Worm (Caenorhabditis elegans) whole organism, L2 larva: Measurements from ENCODE around the gene F11A5.5.

Experiments used
- R02D3.7 ChIP-seq: fragments of 150-350 bp; optimal IDR thresholded peaks from 2 replicates; lab custom pipeline; 2014; ENCODE audit warnings: missing biosample characterization, missing genetic modification characterization
- Y55F3AM.14 ChIP-seq: fragments of 200-800 bp; sonication (Bioruptor generic); optimal IDR thresholded peaks from 2 replicates; lab custom pipeline; 2018; ENCODE audit warnings: mild to moderate bottlenecking, missing genetic modification characterization, missing compliant biosample characterization
- alr-1 ChIP-seq: fragments of 150-350 bp; optimal IDR thresholded peaks from 2 replicates; lab custom pipeline; 2014; ENCODE audit warnings: missing biosample characterization, missing genetic modification characterization
- aly-2 ChIP-seq: fragments of 150-350 bp; optimal IDR thresholded peaks from 2 replicates; lab custom pipeline; 2014; ENCODE audit warnings: missing biosample characterization, missing genetic modification characterization
- ama-1 ChIP-seq: fragments of 150-350 bp; optimal IDR thresholded peaks from 2 replicates; lab custom pipeline; 2018; ENCODE audit warnings: inconsistent platforms
- blmp-1 ChIP-seq: sonication (generic microtip); optimal IDR thresholded peaks from 2 replicates; lab custom pipeline; 2017; ENCODE audit warnings: missing genetic modification characterization, mild to moderate bottlenecking, missing compliant biosample characterization, antibody characterized with exemption, moderate library complexity; ENCODE audit not compliant: insufficient read depth
- ceh-82 ChIP-seq: fragments of 150-350 bp; optimal IDR thresholded peaks from 2 replicates; lab custom pipeline; 2014; ENCODE audit warnings: missing biosample characterization, missing genetic modification characterization
- crh-2 ChIP-seq: sonication (generic microtip); optimal IDR thresholded peaks from 2 replicates; lab custom pipeline; 2017; ENCODE audit warnings: missing biosample characterization, missing genetic modification characterization
- egl-27 ChIP-seq: sonication (generic microtip); optimal IDR thresholded peaks from 3 replicates; lab custom pipeline; 2017; ENCODE audit warnings: missing biosample characterization, missing genetic modification reagents, missing genetic modification characterization
- elt-3 ChIP-seq: sonication (generic microtip); optimal IDR thresholded peaks from 2 replicates; lab custom pipeline; 2017; ENCODE audit warnings: missing biosample characterization, missing genetic modification characterization
- gmeb-1 ChIP-seq: fragments of 150-350 bp; optimal IDR thresholded peaks from 2 replicates; lab custom pipeline; 2014; ENCODE audit warnings: missing biosample characterization, missing genetic modification characterization
- lin-13 ChIP-seq: fragments of 150-350 bp; optimal IDR thresholded peaks from 2 replicates; lab custom pipeline; 2014; ENCODE audit warnings: missing biosample characterization, missing genetic modification reagents, missing genetic modification characterization
- mab-5 ChIP-seq: fragments of 150-350 bp; optimal IDR thresholded peaks from 2 replicates; lab custom pipeline; 2014; ENCODE audit warnings: missing biosample characterization, missing genetic modification characterization
- mbf-1 ChIP-seq: sonication (generic microtip); optimal IDR thresholded peaks from 2 replicates; lab custom pipeline; 2017; ENCODE audit warnings: missing biosample characterization, missing genetic modification characterization
- mdl-1 ChIP-seq, 2 experiments: fragments of 150-350 bp in 1 of 2; sonication (generic microtip) in 1 of 2; optimal IDR thresholded peaks; 2 replicates each; lab custom pipeline; 2017; ENCODE audit warnings: missing biosample characterization in 2 of 2, missing genetic modification characterization in 2 of 2
- nhr-10 ChIP-seq: sonication (generic microtip); optimal IDR thresholded peaks from 2 replicates; lab custom pipeline; 2017; ENCODE audit warnings: missing biosample characterization, missing genetic modification characterization
- nhr-11 ChIP-seq: fragments of 150-350 bp; optimal IDR thresholded peaks from 2 replicates; lab custom pipeline; 2014; ENCODE audit warnings: missing biosample characterization, missing genetic modification characterization
- nhr-12 ChIP-seq: fragments of 150-350 bp; optimal IDR thresholded peaks from 2 replicates; lab custom pipeline; 2014; ENCODE audit warnings: missing biosample characterization, missing genetic modification characterization
- nhr-21 ChIP-seq: fragments of 150-350 bp; optimal IDR thresholded peaks from 2 replicates; lab custom pipeline; 2014; ENCODE audit warnings: missing biosample characterization, missing genetic modification characterization
- nhr-237 ChIP-seq: fragments of 150-350 bp; optimal IDR thresholded peaks from 2 replicates; lab custom pipeline; 2014; ENCODE audit warnings: missing biosample characterization, missing genetic modification characterization
- nhr-25 ChIP-seq: fragments of 150-350 bp; sonication (generic microtip); optimal IDR thresholded peaks from 3 replicates; lab custom pipeline; 2014; ENCODE audit warnings: missing biosample characterization, missing genetic modification characterization
- nhr-6 ChIP-seq: fragments of 150-350 bp; optimal IDR thresholded peaks from 2 replicates; lab custom pipeline; 2014; ENCODE audit warnings: missing biosample characterization, missing genetic modification characterization
- peb-1 ChIP-seq: fragments of 150-350 bp; optimal IDR thresholded peaks from 2 replicates; lab custom pipeline; 2014; ENCODE audit warnings: missing biosample characterization, missing genetic modification characterization
- sma-3 ChIP-seq: sonication (generic microtip); optimal IDR thresholded peaks from 2 replicates; lab custom pipeline; 2016; ENCODE audit warnings: missing genetic modification reagents, missing genetic modification characterization, missing compliant biosample characterization
- sma-9 ChIP-seq, 2 experiments: fragments of 150-350 bp in 1 of 2; sonication (generic microtip) in 1 of 2; optimal IDR thresholded peaks; 2 replicates each; lab custom pipeline; 2014 to 2016; ENCODE audit warnings: missing genetic modification characterization in 2 of 2, mild to moderate bottlenecking in 1 of 2, missing biosample characterization in 1 of 2, missing compliant biosample characterization in 1 of 2, missing genetic modification reagents in 1 of 2, moderate library complexity in 1 of 2
- unc-39 ChIP-seq: fragments of 150-350 bp; optimal IDR thresholded peaks from 2 replicates; lab custom pipeline; 2014; ENCODE audit warnings: missing biosample characterization, missing genetic modification characterization
- unc-55 ChIP-seq: fragments of 150-350 bp; sonication (generic microtip); optimal IDR thresholded peaks from 3 replicates; lab custom pipeline; 2014; ENCODE audit warnings: missing biosample characterization, missing genetic modification reagents, missing genetic modification characterization
- ztf-1 ChIP-seq: fragments of 200-800 bp; sonication (Bioruptor generic); conservative IDR thresholded peaks from 2 replicates; pipeline ENCODE4 v1.3.6; 2022; ENCODE audit warnings: missing genetic modification characterization, missing compliant biosample characterization
- ztf-11 ChIP-seq: sonication (generic microtip); optimal IDR thresholded peaks from 2 replicates; lab custom pipeline; 2017; ENCODE audit warnings: missing biosample characterization, missing genetic modification characterization
- ztf-4 ChIP-seq: fragments of 150-350 bp; optimal IDR thresholded peaks from 2 replicates; lab custom pipeline; 2014; ENCODE audit warnings: missing biosample characterization, missing genetic modification characterization

The F11A5.5 gene

DNA sequence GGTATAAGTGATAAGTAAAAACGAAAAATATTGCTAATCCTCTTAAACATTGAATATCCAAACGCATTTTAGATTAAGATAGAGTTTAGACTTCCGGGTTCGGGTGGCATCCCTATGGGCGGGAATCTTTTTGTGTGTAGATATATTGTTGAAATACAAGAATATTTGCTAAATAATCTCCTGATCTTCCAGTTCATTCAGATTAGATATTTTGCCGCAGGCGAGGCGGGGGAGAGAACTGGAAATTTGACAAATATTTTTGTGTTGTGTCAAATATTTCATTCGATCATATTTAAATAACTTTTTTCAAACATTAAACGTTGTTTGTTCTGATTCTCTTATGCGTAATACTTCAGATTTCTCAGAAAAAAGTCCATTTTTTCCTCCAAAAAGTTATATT is 11.7 kb downstream of the F11A5.5 start, which contains the start of gene oac-15:
Gene oac-15, minus strand, starts transcription at position 101 of the 400 bp plus-strand sequence.
- TF ChIP-seq peb-1 (tag; lab: Kevin White, UChicago) = no peak
- TF ChIP-seq lin-13 (GFP tag; lab: Kevin White, UChicago) = no peak
- TF ChIP-seq aly-2 (tag; lab: Kevin White, UChicago) = no peak
- TF ChIP-seq nhr-12 (tag; lab: Kevin White, UChicago) = no peak
- no peak for TF ChIP-seq nhr-11
- TF ChIP-seq ztf-1 (GFP tag; lab: Robert Waterston, UW) = no peak
- TF ChIP-seq crh-2 (tag; lab: Kevin White, UChicago) = no peak
- TF ChIP-seq sma-9 (GFP tag; optimal IDR thresholded peaks at IDR 0.05; lab: Kevin White, UChicago) = no peak
- TF ChIP-seq sma-9 (tag; optimal IDR thresholded peaks at IDR 0.05; lab: Kevin White, UChicago) = no peak
- TF ChIP-seq ceh-82 (tag; lab: Kevin White, UChicago) = no peak
- no peak for TF ChIP-seq mab-5 (tag; lab: Kevin White, UChicago)
- no peak for TF ChIP-seq unc-39 (tag; lab: Kevin White, UChicago)

DNA sequence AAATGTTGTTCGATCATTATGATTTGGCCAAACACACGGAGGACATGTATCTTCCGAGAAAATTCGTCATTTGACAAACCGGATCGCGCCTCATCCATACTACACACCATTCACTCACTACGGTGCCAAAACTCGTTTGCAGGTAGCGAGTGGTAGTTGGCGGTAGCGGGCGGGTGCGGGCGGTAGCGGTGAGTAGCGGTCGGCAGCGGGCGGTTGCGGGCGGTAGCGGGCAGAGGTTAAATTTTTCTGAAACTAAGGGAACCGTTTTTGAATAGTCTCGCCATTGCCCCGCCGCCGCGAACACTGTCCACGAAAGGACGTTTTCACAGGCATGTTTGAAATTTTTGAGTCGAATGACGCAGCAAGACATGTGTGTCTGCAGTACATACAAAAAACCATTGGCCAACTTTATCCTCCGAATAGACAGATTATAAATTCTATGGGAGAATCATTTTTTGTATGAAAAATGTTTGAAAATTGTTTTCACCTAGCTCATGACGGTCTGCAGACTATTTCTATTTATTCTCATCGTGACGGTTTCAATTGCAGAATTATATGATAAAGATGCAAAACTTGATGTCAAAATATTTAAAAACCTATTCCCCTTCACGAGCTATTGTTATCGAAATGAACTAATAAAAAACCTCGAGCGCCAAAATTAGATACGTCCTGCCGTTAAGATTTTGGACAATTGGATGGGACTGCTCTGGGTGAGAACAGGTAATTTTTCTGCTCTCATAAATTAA is 12.3 kb downstream of the F11A5.5 start, which contains the start of gene F11A5.16:
Gene F11A5.16, plus strand, starts transcription at position 696 of the 746 bp plus-strand sequence.
- no peak for TF ChIP-seq nhr-237 (tag; lab: Kevin White, UChicago)
- TF ChIP-seq mbf-1 (tag; lab: Kevin White, UChicago) = no peak
- no peak for TF ChIP-seq blmp-1 (tag; lab: Kevin White, UChicago)
- no peak for TF ChIP-seq unc-55 (GFP tag; lab: Kevin White, UChicago)
- TF ChIP-seq R02D3.7 = no peak
- no peak for TF ChIP-seq nhr-10 (tag; lab: Kevin White, UChicago)
- TF ChIP-seq egl-27 = no peak
- no peak for TF ChIP-seq unc-39 (tag; lab: Kevin White, UChicago)
- no peak for TF ChIP-seq ztf-11
- no peak for TF ChIP-seq ama-1 (lab: Kevin White, UChicago)
- TF ChIP-seq sma-3 (GFP tag; lab: Kevin White, UChicago) = no peak
- no peak for TF ChIP-seq elt-3 (tag; lab: Kevin White, UChicago)
- no peak for TF ChIP-seq ztf-1 (GFP tag; lab: Robert Waterston, UW)
- TF ChIP-seq Y55F3AM.14 (GFP tag; lab: Kevin White, UChicago) = no peak

DNA sequence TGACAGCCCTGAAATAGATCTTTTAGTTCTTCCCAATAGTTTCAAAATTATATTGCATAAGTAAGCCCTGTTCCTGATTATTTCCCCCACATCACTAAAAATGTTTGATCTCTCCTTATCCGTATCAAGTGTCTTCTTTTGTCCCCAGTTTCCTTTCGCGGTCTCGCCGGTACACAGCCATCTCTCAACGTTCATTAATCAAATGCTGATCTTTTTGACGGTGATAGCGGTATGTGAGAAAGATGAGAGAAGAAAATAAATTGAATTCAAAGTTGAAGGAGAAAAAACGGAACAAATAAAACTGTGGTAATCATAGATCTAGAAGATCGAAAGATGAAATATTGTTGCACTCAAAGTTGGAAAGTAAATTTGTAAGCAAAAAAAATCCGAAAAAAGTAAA is 13.6 kb downstream of the F11A5.5 start:
- TF ChIP-seq ztf-11 = no peak
- no peak for TF ChIP-seq ztf-4 (tag; lab: Kevin White, UChicago)
- no peak for TF ChIP-seq mab-5 (tag; lab: Kevin White, UChicago)
- TF ChIP-seq ama-1 (lab: Kevin White, UChicago) = no peak
- TF ChIP-seq nhr-21 = peak; percentile 61
- no peak for TF ChIP-seq mdl-1 (tag; optimal IDR thresholded peaks at IDR 0.05; lab: Kevin White, UChicago)
- peak; percentile 76 for TF ChIP-seq sma-9 (GFP tag; optimal IDR thresholded peaks at IDR 0.05; lab: Kevin White, UChicago)
- TF ChIP-seq sma-9 (tag; optimal IDR thresholded peaks at IDR 0.05; lab: Kevin White, UChicago) = no peak

DNA sequence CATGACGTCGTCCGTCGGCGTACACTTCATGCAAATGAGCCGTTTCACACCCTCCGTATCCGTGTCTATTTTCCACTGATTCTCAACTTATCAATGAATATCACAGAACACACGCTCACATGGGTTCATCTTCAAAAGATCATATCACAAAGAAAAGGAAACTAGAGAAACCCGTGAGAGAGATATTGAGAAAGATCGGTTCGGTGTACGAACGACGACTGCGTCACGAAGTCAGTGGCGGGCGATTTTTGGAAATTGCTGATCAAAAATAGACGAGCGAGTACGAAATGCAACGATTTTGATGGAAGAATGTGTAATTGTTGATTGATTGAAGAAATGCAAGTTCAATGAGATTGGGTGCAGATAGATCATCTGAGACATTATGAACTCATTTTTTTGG is 15.2 kb downstream of the F11A5.5 start:
- TF ChIP-seq crh-2 (tag; lab: Kevin White, UChicago) (peak; percentile 5), Y55F3AM.14 (GFP tag; lab: Kevin White, UChicago) (peak; percentile 14), aly-2 (tag; lab: Kevin White, UChicago) (no peak), egl-27 (peak; percentile 0), sma-3 (GFP tag; lab: Kevin White, UChicago) (peak; percentile 36), elt-3 (tag; lab: Kevin White, UChicago) (no peak), nhr-6 (no peak), blmp-1 (tag; lab: Kevin White, UChicago) (peak; percentile 49), gmeb-1 (tag; lab: Kevin White, UChicago) (peak; percentile 27), nhr-21 (peak; percentile 81), nhr-25 (tag; lab: Kevin White, UChicago) (peak; percentile 45), sma-9 (GFP tag; optimal IDR thresholded peaks at IDR 0.05; lab: Kevin White, UChicago) (peak; percentile 91), sma-9 (tag; optimal IDR thresholded peaks at IDR 0.05; lab: Kevin White, UChicago) (no peak), mdl-1 (tag; optimal IDR thresholded peaks at IDR 0.05; lab: Kevin White, UChicago) (peak in 1 of 2 experiments; percentile 3)

- no peak for TF ChIP-seq peb-1 (tag; lab: Kevin White, UChicago)
- no peak for TF ChIP-seq alr-1 (tag; lab: Kevin White, UChicago)
- no peak for TF ChIP-seq nhr-237 (tag; lab: Kevin White, UChicago)
Observed at ce11 chrV:16214505-16214904, 16.4 kb downstream of the F11A5.5 start, which contains the start of gene F11A5.9. TSS of gene F11A5.9 (plus strand) at chrV:16214890.
